Fruit fly (Drosophila melanogaster) ovary, adult (tissue): ENCODE measurements around the gene Peritrophin-15b.

ENCODE experiments used
- CG17801 ChIP-seq: fragments of 200-800 bp; optimal IDR thresholded peaks from 2 replicates; lab custom pipeline; 2019; ENCODE audit warnings: missing biosample characterization, mild to moderate bottlenecking, missing genetic modification characterization, moderate library complexity; ENCODE audit not compliant: partially characterized antibody

Peritrophin-15b gene

dm6 chr2L:8364006-8364956 is 30.5 kb downstream of the Peritrophin-15b start, which contains the start of the genes RpS13 and CSN8:
Gene RpS13 (minus strand): TSS chr2L:8364662.
Gene CSN8 (plus strand): TSS chr2L:8364855.
- TF ChIP-seq CG17801 (GFP tag; lab: Kevin White, UChicago) = peak; percentile 53

- no peak for TF ChIP-seq CG17801 (GFP tag; lab: Kevin White, UChicago)
Observed at dm6 chr2L:8362955-8363285, 31.8 kb downstream of the Peritrophin-15b start.

DNA sequence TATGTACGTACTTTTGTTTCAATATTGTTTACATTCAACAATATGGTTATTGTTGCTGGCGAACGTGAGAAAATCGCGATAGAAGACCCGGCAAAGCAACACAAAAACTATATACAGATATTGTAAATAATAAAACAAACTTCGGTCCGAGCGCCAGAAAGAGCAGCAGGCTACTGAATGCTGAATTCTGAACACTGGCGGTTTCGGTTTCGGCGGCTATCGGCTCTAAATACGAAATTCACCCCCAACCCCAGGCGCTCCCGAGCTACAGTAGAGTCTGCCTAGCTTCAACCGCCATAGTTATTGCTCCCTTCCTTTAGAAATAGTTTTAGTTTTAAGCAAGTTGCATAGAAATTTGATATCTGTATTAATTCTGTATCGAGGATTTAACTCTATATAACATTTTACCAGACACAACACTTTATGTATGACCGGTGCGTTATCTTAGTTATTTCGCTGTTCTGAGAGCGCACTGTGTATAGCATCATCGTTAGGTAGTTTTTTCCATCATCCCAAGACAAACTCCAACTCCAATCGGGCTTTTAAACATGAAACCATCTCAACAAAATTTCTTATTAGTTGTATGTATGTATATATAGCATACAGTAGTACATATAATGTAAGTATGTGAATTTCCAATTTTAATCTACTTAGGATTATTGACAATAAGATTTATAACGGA is 32.3 kb downstream of the Peritrophin-15b start, which contains the start of gene CG7627:
Gene CG7627 (minus strand): TSS at position 197 of the 682 bp plus-strand sequence.
- TF ChIP-seq CG17801 (GFP tag; lab: Kevin White, UChicago) = peak; percentile 63

DNA sequence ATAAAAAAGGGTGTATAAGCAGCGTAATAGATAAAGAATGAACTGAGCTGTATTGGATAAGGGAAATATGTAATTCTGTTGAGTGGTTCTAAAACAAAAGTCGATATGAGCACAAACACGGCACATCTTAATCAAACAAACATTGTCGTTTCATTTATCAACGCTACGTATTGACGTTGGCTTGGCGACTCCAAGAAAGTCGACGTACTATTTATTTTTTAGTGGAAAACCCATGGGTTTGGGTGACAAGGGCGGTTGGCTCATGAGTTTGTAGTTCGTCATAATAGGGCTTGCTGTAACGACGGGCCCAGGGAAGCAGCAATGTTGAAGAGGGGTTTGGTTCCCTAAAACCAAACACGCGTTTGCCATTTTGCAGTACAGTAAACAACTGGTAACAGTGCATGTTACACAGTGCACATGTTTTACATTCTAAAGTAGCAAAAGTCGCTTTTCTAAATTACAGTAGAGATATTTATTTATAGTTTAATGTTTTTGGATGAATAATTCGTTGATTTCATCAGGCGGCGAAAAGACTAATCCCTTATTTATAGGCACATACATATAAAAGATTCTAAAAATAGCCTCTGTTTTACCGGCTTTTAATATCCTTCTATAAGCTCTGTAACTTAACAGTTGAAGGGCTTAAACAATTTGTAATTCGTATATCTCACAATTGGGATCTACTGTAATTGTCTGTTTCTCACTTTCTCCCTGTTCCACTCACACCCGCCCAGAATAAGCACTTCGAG is 33.4 kb downstream of the Peritrophin-15b start:
- TF ChIP-seq CG17801 (GFP tag; lab: Kevin White, UChicago) = peak; percentile 89

DNA sequence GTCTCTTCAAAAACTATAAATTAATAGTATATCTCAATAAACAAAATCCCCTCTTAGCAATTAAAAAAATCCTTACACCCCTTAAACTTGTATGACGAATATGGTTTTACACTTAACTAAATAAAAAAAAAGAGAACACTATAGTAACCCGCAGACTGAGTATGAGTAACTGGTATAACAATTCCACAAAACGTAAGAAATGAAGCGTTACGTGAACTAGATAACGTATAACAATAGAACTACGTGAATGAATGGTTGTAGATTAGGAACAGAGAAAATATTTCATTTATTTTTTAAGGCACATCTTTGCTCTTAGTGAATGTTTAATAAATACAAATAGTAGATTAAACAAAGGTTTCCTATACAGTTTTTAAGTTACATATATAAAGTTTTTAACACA is 39.3 kb downstream of the Peritrophin-15b start:
- no peak for TF ChIP-seq CG17801 (GFP tag; lab: Kevin White, UChicago)

- TF ChIP-seq CG17801 (GFP tag; lab: Kevin White, UChicago) = no peak
Observed at dm6 chr2L:8351864-8352263, 42.9 kb downstream of the Peritrophin-15b start, which contains the start of gene Mur29B. Gene Mur29B (plus strand): TSS chr2L:8352187.

dm6 chr2L:8351333-8351732 is 43.4 kb downstream of the Peritrophin-15b start:
- no peak for TF ChIP-seq CG17801 (GFP tag; lab: Kevin White, UChicago)

DNA sequence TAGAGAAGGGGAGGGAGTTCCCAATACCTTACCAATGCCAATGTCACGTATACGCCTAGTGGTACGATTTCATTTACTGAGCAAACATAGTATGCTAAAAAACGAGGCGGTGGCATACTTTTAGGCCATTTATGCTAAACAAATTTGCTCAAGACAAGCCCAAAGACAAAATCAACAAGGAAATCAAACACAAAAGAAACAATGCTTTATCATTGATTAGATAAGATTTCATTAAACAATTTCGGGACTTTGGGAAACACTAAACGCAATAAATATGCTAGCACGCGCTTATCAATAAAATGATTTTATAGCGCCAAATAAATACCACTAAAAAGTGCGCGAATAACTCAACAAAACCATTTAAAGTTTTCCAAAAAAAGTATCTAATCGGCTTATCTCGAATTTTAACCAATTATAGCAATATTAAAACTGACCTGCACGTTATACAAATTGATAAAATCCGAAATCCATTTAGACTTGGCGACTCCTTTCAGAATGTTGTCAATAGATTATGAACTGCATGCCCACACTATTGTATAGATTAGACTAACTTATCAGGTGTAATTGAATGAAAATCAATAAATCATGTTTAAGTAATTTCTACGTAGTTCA is 44.1 kb downstream of the Peritrophin-15b start:
- no peak for TF ChIP-seq CG17801 (GFP tag; lab: Kevin White, UChicago)

DNA sequence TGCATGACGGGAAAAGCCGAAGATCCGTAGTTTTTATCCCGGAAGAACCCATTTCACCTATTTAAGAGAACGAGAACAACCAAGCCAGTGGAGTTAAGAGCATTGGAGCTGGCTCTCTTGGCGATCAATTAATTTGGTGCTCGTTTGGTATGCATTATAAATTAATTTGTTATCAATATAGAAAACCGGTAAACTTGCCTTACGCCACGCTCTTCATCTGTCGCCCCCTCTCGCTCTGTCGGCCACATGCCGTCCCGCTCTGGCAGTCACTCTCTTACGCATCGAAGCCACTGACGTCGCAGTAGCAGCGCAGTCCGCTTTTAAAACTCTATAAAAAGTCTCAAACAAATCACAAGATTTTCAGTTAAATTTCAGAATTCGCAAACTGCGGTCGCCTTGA is 48.5 kb downstream of the Peritrophin-15b start, which contains the start of gene CG7778:
Gene CG7778 (plus strand): TSS at position 361 of the 400 bp plus-strand sequence.
- no peak for TF ChIP-seq CG17801 (GFP tag; lab: Kevin White, UChicago)

DNA sequence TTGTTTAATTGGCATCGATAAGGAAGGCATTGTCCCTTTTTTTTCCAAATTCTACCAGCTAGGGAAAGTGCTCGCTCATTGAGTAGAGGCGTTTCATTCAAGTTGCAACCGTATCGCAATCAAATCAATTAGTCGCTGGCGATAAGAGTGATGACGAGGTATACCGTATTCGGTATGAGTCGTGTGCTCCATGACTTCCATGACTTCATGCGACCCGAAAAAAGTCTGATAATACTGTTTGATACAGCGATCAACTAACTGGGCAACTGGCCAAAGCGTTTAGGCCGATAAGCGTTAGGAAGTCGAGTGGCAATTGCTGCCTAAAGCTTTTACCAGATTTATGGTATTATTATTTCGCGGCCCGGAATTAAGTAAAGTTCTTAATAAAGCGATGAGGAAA is 50.2 kb downstream of the Peritrophin-15b start:
- TF ChIP-seq CG17801 (GFP tag; lab: Kevin White, UChicago) = no peak
